In genomic region chr3L:11064689-11065088, dm6 we compare ENCODE assay signal across 1 fruit fly cellular context.
A peak's percentile ranks its signal among the peaks of the same experiment; 100 is the strongest.
TF ChIP-seq lines count a peak whose summit lies in the region.

CG32075 (minus strand) TSS chr3L:11064941.
CG45101 (plus strand) TSS chr3L:11064991.
SuUR (plus strand) TSS chr3L:11064991.

TF ChIP-seq in whole organism, embryonic, 481 proteins besides CTCF, POLR2A, EP300 and RAD21 (continued from another document and continues in another):
- TF ChIP-seq CG32532 (GFP tag; IDR thresholded peaks at IDR 0.05; lab: Robert Waterston, UW) (peak; percentile 89), bab2 (GFP tag; optimal IDR thresholded peaks at IDR 0.05; lab: Kevin White, UChicago) (peak; percentile 92), CG14441 (GFP tag; IDR thresholded peaks at IDR 0.05; lab: Robert Waterston, UW) (peak; percentile 92), ttk (GFP tag; IDR thresholded peaks at IDR 0.05; lab: Robert Waterston, UW) (peak; percentile 81), CG4424 (GFP tag; optimal IDR thresholded peaks at IDR 0.05; lab: Kevin White, UChicago) (peak; percentile 92), CG15601 (tag; optimal IDR thresholded peaks at IDR 0.05; lab: Kevin White, UChicago) (peak; percentile 77), phol (tag; optimal IDR thresholded peaks at IDR 0.05; lab: Kevin White, UChicago) (peak; percentile 90), gro (GFP tag; optimal IDR thresholded peaks at IDR 0.05; lab: Kevin White, UChicago) (peak; percentile 77), CG9437 (GFP tag; optimal IDR thresholded peaks at IDR 0.05; lab: Kevin White, UChicago) (peak; percentile 69), CG9797 (GFP tag; optimal IDR thresholded peaks at IDR 0.05; lab: Kevin White, UChicago) (peak; percentile 23), tup (GFP tag; optimal IDR thresholded peaks at IDR 0.05; lab: Kevin White, UChicago) (peak; percentile 75), Doc2 (GFP tag; IDR thresholded peaks at IDR 0.05; lab: Robert Waterston, UW) (0 out of 2 replicates have a peak, but pooled peaks have one; percentile 28), CG18476 (GFP tag; optimal IDR thresholded peaks at IDR 0.05; lab: Kevin White, UChicago) (peak; percentile 82), CG2678 (tag; optimal IDR thresholded peaks at IDR 0.05; lab: Kevin White, UChicago) (peak; percentile 87), CG31441 (GFP tag; IDR thresholded peaks at IDR 0.05; lab: Robert Waterston, UW) (peak; percentile 68), mirr (GFP tag; optimal IDR thresholded peaks at IDR 0.05; lab: Kevin White, UChicago) (peak; percentile 5), Atf3 (GFP tag; optimal IDR thresholded peaks at IDR 0.05; lab: Kevin White, UChicago) (peak; percentile 89), ato (GFP tag; IDR thresholded peaks at IDR 0.05; lab: Robert Waterston, UW; ENCODE audit: partially characterized antibody) (no peak), Hr51 (GFP tag; optimal IDR thresholded peaks at IDR 0.05; lab: Kevin White, UChicago) (peak; percentile 83 to 93), Hsf (GFP tag; optimal IDR thresholded peaks at IDR 0.05; lab: Kevin White, UChicago) (peak; percentile 94), dpn (GFP tag; optimal IDR thresholded peaks at IDR 0.05; lab: Kevin White, UChicago) (peak; percentile 91 to 92), CG33213 (GFP tag; optimal IDR thresholded peaks at IDR 0.05; lab: Kevin White, UChicago) (peak; percentile 91), bsh (GFP tag; optimal IDR thresholded peaks at IDR 0.05; lab: Kevin White, UChicago) (peak in 1 of 2 experiments; percentile 85), maf-S (GFP tag; optimal IDR thresholded peaks at IDR 0.05; lab: Kevin White, UChicago) (peak; percentile 75), Eip74EF (GFP tag; optimal IDR thresholded peaks at IDR 0.05; lab: Kevin White, UChicago) (peak in 1 of 2 experiments; percentile 35), B-H1 (GFP tag; IDR thresholded peaks at IDR 0.05; lab: Robert Waterston, UW) (peak; percentile 75), CG3281 (GFP tag; optimal IDR thresholded peaks at IDR 0.05; lab: Kevin White, UChicago) (peak; percentile 72), aop (GFP tag; IDR thresholded peaks at IDR 0.05; lab: Robert Waterston, UW) (no peak; the same call in 1 of the 2 replicates), CG1024 (GFP tag; IDR thresholded peaks at IDR 0.05; lab: Robert Waterston, UW) (peak; percentile 79), slp2 (GFP tag; optimal IDR thresholded peaks at IDR 0.05; lab: Kevin White, UChicago) (peak; percentile 85), Hmr (GFP tag; optimal IDR thresholded peaks at IDR 0.05; lab: Kevin White, UChicago) (peak; percentile 82), CoRest (tag; optimal IDR thresholded peaks at IDR 0.05; lab: Kevin White, UChicago) (peak; percentile 89), stwl (tag; optimal IDR thresholded peaks at IDR 0.05; lab: Kevin White, UChicago) (peak; percentile 61), emc (GFP tag; optimal IDR thresholded peaks at IDR 0.05; lab: Kevin White, UChicago) (peak; percentile 10), disco-r (GFP tag; optimal IDR thresholded peaks at IDR 0.05; lab: Kevin White, UChicago) (peak; percentile 51), CG7556 (GFP tag; optimal IDR thresholded peaks at IDR 0.05; lab: Kevin White, UChicago) (peak; percentile 78), CG14014 (GFP tag; IDR thresholded peaks at IDR 0.05; lab: Robert Waterston, UW) (peak; percentile 87), CG10267 (tag; optimal IDR thresholded peaks at IDR 0.05; lab: Kevin White, UChicago) (peak; percentile 96), NfI (GFP tag; optimal IDR thresholded peaks at IDR 0.05; lab: Kevin White, UChicago) (peak; percentile 91), fu2 (GFP tag; optimal IDR thresholded peaks at IDR 0.05; lab: Kevin White, UChicago) (peak; percentile 85), jigr1 (GFP tag; IDR thresholded peaks at IDR 0.05; lab: Robert Waterston, UW) (peak; percentile 51; the same call in 1 of the 3 replicates), Opbp (GFP tag; IDR thresholded peaks at IDR 0.05; lab: Robert Waterston, UW; ENCODE audit: partially characterized antibody) (no peak), ro (GFP tag; IDR thresholded peaks at IDR 0.05; lab: Robert Waterston, UW) (peak; percentile 76), CG6272 (GFP tag; IDR thresholded peaks at IDR 0.05; lab: Robert Waterston, UW) (peak; percentile 90), CG10565 (GFP tag; optimal IDR thresholded peaks at IDR 0.05; lab: Kevin White, UChicago) (no peak), PHDP (tag; optimal IDR thresholded peaks at IDR 0.05; lab: Kevin White, UChicago) (peak; percentile 87), CG10959 (GFP tag; IDR thresholded peaks at IDR 0.05; lab: Robert Waterston, UW) (peak; percentile 57), kay (GFP tag; optimal IDR thresholded peaks at IDR 0.05; lab: Kevin White, UChicago) (peak; percentile 78), nerfin-2 (GFP tag; IDR thresholded peaks at IDR 0.05; lab: Robert Waterston, UW; ENCODE audit: partially characterized antibody) (no peak), CG8765 (GFP tag; IDR thresholded peaks at IDR 0.05; lab: Robert Waterston, UW) (peak; percentile 75), Awh (GFP tag; IDR thresholded peaks at IDR 0.05; lab: Robert Waterston, UW) (peak; percentile 71; the same call in 1 of the 2 replicates), H2.0 (GFP tag; IDR thresholded peaks at IDR 0.05; lab: Robert Waterston, UW) (peak; percentile 90), wdn (GFP tag; IDR thresholded peaks at IDR 0.05; lab: Robert Waterston, UW) (peak; percentile 62; the same call in 1 of the 2 replicates), CG9609 (GFP tag; optimal IDR thresholded peaks at IDR 0.05; lab: Kevin White, UChicago) (peak; percentile 91), Ptx1 (GFP tag; IDR thresholded peaks at IDR 0.05; lab: Robert Waterston, UW) (peak; percentile 94), CG32767 (GFP tag; IDR thresholded peaks at IDR 0.05; lab: Robert Waterston, UW) (peak; percentile 80), CG15696 (tag; optimal IDR thresholded peaks at IDR 0.05; lab: Kevin White, UChicago) (peak; percentile 84), knrl (GFP tag; IDR thresholded peaks at IDR 0.05; lab: Robert Waterston, UW; ENCODE audit: partially characterized antibody) (peak; percentile 24; the same call in 1 of the 3 replicates), CG2889 (GFP tag; IDR thresholded peaks at IDR 0.05; lab: Robert Waterston, UW) (peak; percentile 83), CG33557 (GFP tag; optimal IDR thresholded peaks at IDR 0.05; lab: Kevin White, UChicago) (peak; percentile 71), dimm (GFP tag; IDR thresholded peaks at IDR 0.05; lab: Robert Waterston, UW) (0 out of 2 replicates have a peak, but pooled peaks have one; percentile 7), CG11504 (tag; optimal IDR thresholded peaks at IDR 0.05; lab: Kevin White, UChicago) (peak; percentile 85), en (GFP tag; optimal IDR thresholded peaks at IDR 0.05; lab: Kevin White, UChicago) (peak; percentile 18), Atf6 (GFP tag; IDR thresholded peaks at IDR 0.05; lab: Robert Waterston, UW) (peak; percentile 86), Hand (GFP tag; optimal IDR thresholded peaks at IDR 0.05; lab: Kevin White, UChicago) (no peak), Dll (GFP tag; IDR thresholded peaks at IDR 0.05; lab: Robert Waterston, UW; ENCODE audit: partially characterized antibody) (no peak), cg (GFP tag; optimal IDR thresholded peaks at IDR 0.05; lab: Kevin White, UChicago) (no peak), CG9817 (tag; optimal IDR thresholded peaks at IDR 0.05; lab: Kevin White, UChicago) (peak; percentile 88), Elba2 (GFP tag; optimal IDR thresholded peaks at IDR 0.05; lab: Kevin White, UChicago) (peak; percentile 81), CHES-1-like (GFP tag; optimal IDR thresholded peaks at IDR 0.05; lab: Kevin White, UChicago) (peak; percentile 92), wek (GFP tag; optimal IDR thresholded peaks at IDR 0.05; lab: Kevin White, UChicago) (no peak), Drgx (GFP tag; IDR thresholded peaks at IDR 0.05; lab: Robert Waterston, UW) (peak; percentile 82), ewg (GFP tag; optimal IDR thresholded peaks at IDR 0.05; lab: Kevin White, UChicago) (peak; percentile 76), HmgD (GFP tag; optimal IDR thresholded peaks at IDR 0.05; lab: Kevin White, UChicago) (peak; percentile 73), bigmax (GFP tag; optimal IDR thresholded peaks at IDR 0.05; lab: Kevin White, UChicago) (no peak), mam (GFP tag; optimal IDR thresholded peaks at IDR 0.05; lab: Kevin White, UChicago) (peak; percentile 92), GATAe (GFP tag; conservative IDR thresholded peaks at IDR 0.05; lab: Robert Waterston, UW) (peak; percentile 61; the same call in 1 of the 2 replicates), CG10979 (tag; optimal IDR thresholded peaks at IDR 0.05; lab: Kevin White, UChicago) (peak; percentile 76), CG30431 (GFP tag; optimal IDR thresholded peaks at IDR 0.05; lab: Kevin White, UChicago) (peak; percentile 81), CG15269 (tag; optimal IDR thresholded peaks at IDR 0.05; lab: Kevin White, UChicago) (peak; percentile 80), CG42726 (GFP tag; IDR thresholded peaks at IDR 0.05; lab: Robert Waterston, UW; ENCODE audit: partially characterized antibody) (no peak), chinmo (GFP tag; IDR thresholded peaks at IDR 0.05; lab: Robert Waterston, UW; ENCODE audit: partially characterized antibody) (no peak), D19B (GFP tag; optimal IDR thresholded peaks at IDR 0.05; lab: Kevin White, UChicago) (peak; percentile 72), CG2202 (tag; optimal IDR thresholded peaks at IDR 0.05; lab: Kevin White, UChicago) (peak; percentile 59), CG12942 (GFP tag; optimal IDR thresholded peaks at IDR 0.05; lab: Kevin White, UChicago) (peak; percentile 94), HLHmδ (GFP tag; optimal IDR thresholded peaks at IDR 0.05; lab: Kevin White, UChicago) (no peak), CG4404 (GFP tag; IDR thresholded peaks at IDR 0.05; lab: Robert Waterston, UW) (peak; percentile 77), CG15073 (GFP tag; optimal IDR thresholded peaks at IDR 0.05; lab: Kevin White, UChicago) (peak; percentile 57), Mad (GFP tag; optimal IDR thresholded peaks at IDR 0.05; lab: Kevin White, UChicago) (peak; percentile 90), CG4707 (GFP tag; optimal IDR thresholded peaks at IDR 0.05; lab: Kevin White, UChicago) (no peak), row (GFP tag; IDR thresholded peaks at IDR 0.05; lab: Robert Waterston, UW) (peak; percentile 94), CG14965 (GFP tag; optimal IDR thresholded peaks at IDR 0.05; lab: Kevin White, UChicago; ENCODE audit: borderline replicate concordance) (no peak), Dfd (GFP tag; optimal IDR thresholded peaks at IDR 0.05; lab: Kevin White, UChicago) (no peak), insv (GFP tag; optimal IDR thresholded peaks at IDR 0.05; lab: Kevin White, UChicago) (peak in 1 of 2 experiments; percentile 69), B-H2 (GFP tag; optimal IDR thresholded peaks at IDR 0.05; lab: Kevin White, UChicago) (peak; percentile 86), zfh1 (GFP tag; IDR thresholded peaks at IDR 0.05; lab: Robert Waterston, UW) (peak; percentile 92), CG1529 (GFP tag; optimal IDR thresholded peaks at IDR 0.05; lab: Kevin White, UChicago) (peak; percentile 59), Pdp1 (GFP tag; optimal IDR thresholded peaks at IDR 0.05; lab: Kevin White, UChicago) (peak; percentile 87 to 90), CkIIα-i1 (GFP tag; IDR thresholded peaks at IDR 0.05; lab: Robert Waterston, UW) (no peak), eyg (GFP tag; optimal IDR thresholded peaks at IDR 0.05; lab: Kevin White, UChicago) (peak; percentile 76), Dp (GFP tag; optimal IDR thresholded peaks at IDR 0.05; lab: Kevin White, UChicago) (peak; percentile 63), toy (GFP tag; IDR thresholded peaks at IDR 0.05; lab: Robert Waterston, UW) (no peak), sd (tag; optimal IDR thresholded peaks at IDR 0.05; lab: Kevin White, UChicago) (peak; percentile 87), CG11093 (GFP tag; IDR thresholded peaks at IDR 0.05; lab: Robert Waterston, UW) (peak; percentile 73; the same call in 2 of the 3 replicates), Bgb (GFP tag; IDR thresholded peaks at IDR 0.05; lab: Robert Waterston, UW; ENCODE audit: partially characterized antibody) (no peak), NFAT (GFP tag; IDR thresholded peaks at IDR 0.05; lab: Robert Waterston, UW) (no peak; the same call in 1 of the 2 replicates), pnt (GFP tag; optimal IDR thresholded peaks at IDR 0.05; lab: Kevin White, UChicago) (peak; percentile 82), CG11696 (GFP tag; IDR thresholded peaks at IDR 0.05; lab: Robert Waterston, UW) (peak; percentile 41; the same call in 1 of the 2 replicates), prd (optimal IDR thresholded peaks at IDR 0.05; lab: Kevin White, UChicago) (no peak), prd (GFP tag; IDR thresholded peaks at IDR 0.05; lab: Robert Waterston, UW) (peak; percentile 95), CG12659 (GFP tag; optimal IDR thresholded peaks at IDR 0.05; lab: Kevin White, UChicago) (peak; percentile 94), psq (GFP tag; optimal IDR thresholded peaks at IDR 0.05; lab: Kevin White, UChicago) (peak; percentile 56), CG31224 (GFP tag; IDR thresholded peaks at IDR 0.05; lab: Robert Waterston, UW) (peak; percentile 74), Neu2 (GFP tag; optimal IDR thresholded peaks at IDR 0.05; lab: Kevin White, UChicago; ENCODE audit: borderline replicate concordance) (no peak), CG6854 (GFP tag; optimal IDR thresholded peaks at IDR 0.05; lab: Kevin White, UChicago) (peak; percentile 45), ssp (GFP tag; IDR thresholded peaks at IDR 0.05; lab: Robert Waterston, UW) (peak; percentile 83), tap (tag; optimal IDR thresholded peaks at IDR 0.05; lab: Kevin White, UChicago) (peak; percentile 61), CG7745 (tag; optimal IDR thresholded peaks at IDR 0.05; lab: Kevin White, UChicago) (no peak), ab (GFP tag; optimal IDR thresholded peaks at IDR 0.05; lab: Kevin White, UChicago) (peak; percentile 88), CG3726 (GFP tag; IDR thresholded peaks at IDR 0.05; lab: Robert Waterston, UW) (peak; percentile 80; the same call in 2 of the 3 replicates), CG18262 (tag; optimal IDR thresholded peaks at IDR 0.05; lab: Kevin White, UChicago) (peak; percentile 81), CG12071 (GFP tag; optimal IDR thresholded peaks at IDR 0.05; lab: Kevin White, UChicago) (peak; percentile 15), gce (GFP tag; IDR thresholded peaks at IDR 0.05; lab: Robert Waterston, UW) (no peak), CG13296 (GFP tag; optimal IDR thresholded peaks at IDR 0.05; lab: Kevin White, UChicago) (peak; percentile 79), ranshi (GFP tag; IDR thresholded peaks at IDR 0.05; lab: Robert Waterston, UW) (peak; percentile 86), fd3F (GFP tag; optimal IDR thresholded peaks at IDR 0.05; lab: Kevin White, UChicago) (peak; percentile 81), Dref (GFP tag; IDR thresholded peaks at IDR 0.05; lab: Robert Waterston, UW) (no peak), cwo (GFP tag; optimal IDR thresholded peaks at IDR 0.05; lab: Kevin White, UChicago) (peak; percentile 64)
